Worm (Caenorhabditis elegans): ENCODE measurements around the gene pals-17.

ce11 chrIII:1428448-1428847 lies 36.8 kb upstream of the pals-17 start:
- TF ChIP-seq ztf-11 (tag; optimal IDR thresholded peaks at IDR 0.05) (no peak), zip-8 (tag; optimal IDR thresholded peaks at IDR 0.05) (no peak), lin-13 (tag; optimal IDR thresholded peaks at IDR 0.05) (no peak), ceh-39 (tag; optimal IDR thresholded peaks at IDR 0.05) (no peak), elt-3 (tag; optimal IDR thresholded peaks at IDR 0.05) (no peak), mep-1 (tag; optimal IDR thresholded peaks at IDR 0.05) (no peak), nhr-237 (tag; optimal IDR thresholded peaks at IDR 0.05) (no peak), unc-62 (GFP tag; optimal IDR thresholded peaks at IDR 0.05) (no peak), nhr-76 (tag; optimal IDR thresholded peaks at IDR 0.05) (no peak)

Data from whole organism, mixed stage, embryonic.